Fruit fly (Drosophila melanogaster): Measurements from ENCODE around the gene CG42488.

CG42488 gene

dm6 chr3R:25460650-25461049 lies 22.2 kb upstream of the CG42488 start:
- TF ChIP-seq pan (optimal IDR thresholded peaks at IDR 0.05) = no peak
- no peak for TF ChIP-seq usp (GFP tag; optimal IDR thresholded peaks at IDR 0.05)
- no peak for TF ChIP-seq Dll (optimal IDR thresholded peaks at IDR 0.05)
- no peak for TF ChIP-seq CG8478 (optimal IDR thresholded peaks at IDR 0.05)
- TF ChIP-seq EcR (GFP tag; optimal IDR thresholded peaks at IDR 0.05) = no peak
- TF ChIP-seq psq (optimal IDR thresholded peaks at IDR 0.05) = no peak

dm6 chr3R:25461666-25462065 lies 21.2 kb upstream of the CG42488 start:
- TF ChIP-seq pan (optimal IDR thresholded peaks at IDR 0.05) (no peak), psq (optimal IDR thresholded peaks at IDR 0.05) (no peak), usp (GFP tag; optimal IDR thresholded peaks at IDR 0.05) (no peak), CG8478 (optimal IDR thresholded peaks at IDR 0.05) (no peak), EcR (GFP tag; optimal IDR thresholded peaks at IDR 0.05) (no peak), Dll (optimal IDR thresholded peaks at IDR 0.05) (no peak)

dm6 chr3R:25462642-25463317 lies 20.1 kb upstream of the CG42488 start:
- TF ChIP-seq Dll (optimal IDR thresholded peaks at IDR 0.05) = no peak
- no peak for TF ChIP-seq psq (optimal IDR thresholded peaks at IDR 0.05)
- TF ChIP-seq pan (optimal IDR thresholded peaks at IDR 0.05) = no peak
- TF ChIP-seq CG8478 (optimal IDR thresholded peaks at IDR 0.05) = no peak
- TF ChIP-seq usp (GFP tag; optimal IDR thresholded peaks at IDR 0.05) = no peak
- TF ChIP-seq EcR (GFP tag; optimal IDR thresholded peaks at IDR 0.05) = no peak

- TF ChIP-seq Dll (optimal IDR thresholded peaks at IDR 0.05) = no peak
- TF ChIP-seq usp (GFP tag; optimal IDR thresholded peaks at IDR 0.05) = no peak
- no peak for TF ChIP-seq EcR (GFP tag; optimal IDR thresholded peaks at IDR 0.05)
- no peak for TF ChIP-seq psq (optimal IDR thresholded peaks at IDR 0.05)
- TF ChIP-seq pan (optimal IDR thresholded peaks at IDR 0.05) = no peak
- no peak for TF ChIP-seq CG8478 (optimal IDR thresholded peaks at IDR 0.05)
These were observed 16.7 kb upstream of the CG42488 start for dm6 chr3R:25466166-25466565.

dm6 chr3R:25471853-25472634 lies 10.9 kb upstream of the CG42488 start:
- TF ChIP-seq Dll (optimal IDR thresholded peaks at IDR 0.05) = no peak
- no peak for TF ChIP-seq CG8478 (optimal IDR thresholded peaks at IDR 0.05)
- TF ChIP-seq psq (optimal IDR thresholded peaks at IDR 0.05) = no peak
- no peak for TF ChIP-seq EcR (GFP tag; optimal IDR thresholded peaks at IDR 0.05)
- TF ChIP-seq usp (GFP tag; optimal IDR thresholded peaks at IDR 0.05) = no peak
- no peak for TF ChIP-seq pan (optimal IDR thresholded peaks at IDR 0.05)

- no peak for TF ChIP-seq pan (optimal IDR thresholded peaks at IDR 0.05)
- no peak for TF ChIP-seq CG8478 (optimal IDR thresholded peaks at IDR 0.05)
- no peak for TF ChIP-seq usp (GFP tag; optimal IDR thresholded peaks at IDR 0.05)
These were observed 10.0 kb upstream of the CG42488 start, which contains the start of the genes Fur1 and Vps33B for dm6 chr3R:25472635-25473552. TSS of gene Fur1 (minus strand) at chr3R:25473058. TSS of gene Vps33B (plus strand) at chr3R:25473490.

- no peak for TF ChIP-seq Dll (optimal IDR thresholded peaks at IDR 0.05)
- TF ChIP-seq usp (GFP tag; optimal IDR thresholded peaks at IDR 0.05) = no peak
- no peak for TF ChIP-seq CG8478 (optimal IDR thresholded peaks at IDR 0.05)
- TF ChIP-seq psq (optimal IDR thresholded peaks at IDR 0.05) = no peak
- no peak for TF ChIP-seq EcR (GFP tag; optimal IDR thresholded peaks at IDR 0.05)
- TF ChIP-seq pan (optimal IDR thresholded peaks at IDR 0.05) = no peak
These were observed 6.2 kb upstream of the CG42488 start, which contains the start of the genes CG4553 and MED28 for dm6 chr3R:25476744-25477143. TSS of gene CG4553 (minus strand) at chr3R:25476915. TSS of gene MED28 (plus strand) at chr3R:25477003.

dm6 chr3R:25489116-25489515 lies 6.2 kb downstream of the CG42488 start:
- no peak for TF ChIP-seq psq (optimal IDR thresholded peaks at IDR 0.05)
- TF ChIP-seq usp (GFP tag; optimal IDR thresholded peaks at IDR 0.05) = no peak
- no peak for TF ChIP-seq Dll (optimal IDR thresholded peaks at IDR 0.05)
- no peak for TF ChIP-seq pan (optimal IDR thresholded peaks at IDR 0.05)
- no peak for TF ChIP-seq CG8478 (optimal IDR thresholded peaks at IDR 0.05)

dm6 chr3R:25489685-25490084 lies 6.8 kb downstream of the CG42488 start:
- no peak for TF ChIP-seq pan (optimal IDR thresholded peaks at IDR 0.05)
- TF ChIP-seq CG8478 (optimal IDR thresholded peaks at IDR 0.05) = no peak
- no peak for TF ChIP-seq usp (GFP tag; optimal IDR thresholded peaks at IDR 0.05)
- TF ChIP-seq psq (optimal IDR thresholded peaks at IDR 0.05) = no peak
- TF ChIP-seq EcR (GFP tag; optimal IDR thresholded peaks at IDR 0.05) = no peak
- TF ChIP-seq Dll (optimal IDR thresholded peaks at IDR 0.05) = no peak

dm6 chr3R:25490375-25490774 lies 7.5 kb downstream of the CG42488 start:
- TF ChIP-seq pan (optimal IDR thresholded peaks at IDR 0.05) (peak; percentile 80), psq (optimal IDR thresholded peaks at IDR 0.05) (no peak)

dm6 chr3R:25490778-25491664 lies 8.1 kb downstream of the CG42488 start, which contains the start of the genes Gnpat and CG5112:
TSS of gene Gnpat (minus strand) at chr3R:25490936.
TSS of gene CG5112 (plus strand) at chr3R:25491460.
- TF ChIP-seq usp (GFP tag; optimal IDR thresholded peaks at IDR 0.05) = no peak
- no peak for TF ChIP-seq CG8478 (optimal IDR thresholded peaks at IDR 0.05)
